Worm (Caenorhabditis elegans): ENCODE measurements around the gene Y46B2A.4.

DNA sequence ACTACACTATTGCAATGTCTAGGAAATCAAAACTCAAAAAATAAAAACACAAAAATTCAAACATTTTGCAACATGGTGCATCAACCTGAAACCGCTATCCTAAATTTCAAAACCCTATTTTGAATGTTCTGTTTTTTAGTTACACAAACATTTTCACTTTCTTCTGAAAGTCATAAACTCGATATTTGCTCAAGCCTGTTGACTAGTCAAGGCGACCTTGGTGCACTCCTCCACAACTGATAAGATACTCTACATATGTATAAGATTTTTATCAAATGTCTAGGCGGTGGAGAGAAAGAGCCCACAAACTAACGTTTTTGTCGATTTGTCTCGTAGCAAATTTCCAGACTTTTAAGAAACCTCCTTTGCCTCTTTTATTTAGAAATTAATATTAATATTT, 26.4 kb downstream of the Y46B2A.4 start, which contains the start of gene T07D3.4:
- TF ChIP-seq W03F9.2 (tag; optimal IDR thresholded peaks at IDR 0.05) (no peak), him-1 (tag; optimal IDR thresholded peaks at IDR 0.05) (no peak)

Data from whole organism, L4/young adult.